Fruit fly (Drosophila melanogaster) whole organism, embryonic: Measurements from ENCODE around the gene GABPI.
A peak's percentile ranks its signal among the peaks of the same experiment; 100 is the strongest.

Experiments used
- Abd-B ChIP-seq: fragments of 200-800 bp; sonication (Bioruptor generic); optimal IDR thresholded peaks from 2 replicates; lab custom pipeline; 2018; ENCODE audit warnings: missing biosample characterization, mild to moderate bottlenecking, missing genetic modification characterization, moderate library complexity
- Ada2b ChIP-seq: fragments of 200-800 bp; sonication (Bioruptor generic); IDR thresholded peaks from 2 replicates; pipeline ENCODE4 v1.3.6; 2022; ENCODE audit warnings: missing biosample characterization, missing genetic modification characterization
- CG10543 ChIP-seq: fragments of 200-800 bp; sonication (Bioruptor generic); optimal IDR thresholded peaks from 3 replicates; lab custom pipeline; 2017; ENCODE audit warnings: missing biosample characterization, mild to moderate bottlenecking, missing genetic modification characterization, moderate library complexity
- CG11560 ChIP-seq: fragments of 200-800 bp; sonication (Bioruptor generic); IDR thresholded peaks from 3 replicates; pipeline ENCODE4 v1.3.6; 2022; ENCODE audit warnings: missing biosample characterization, missing genetic modification characterization
- CG12071 ChIP-seq: fragments of 200-800 bp; sonication (Bioruptor generic); optimal IDR thresholded peaks from 3 replicates; lab custom pipeline; 2018; ENCODE audit warnings: missing biosample characterization, mild to moderate bottlenecking, missing genetic modification characterization
- CG12391 ChIP-seq: fragments of 200-800 bp; sonication (Bioruptor generic); optimal IDR thresholded peaks from 3 replicates; lab custom pipeline; 2018; ENCODE audit warnings: missing biosample characterization, mild to moderate bottlenecking, missing genetic modification characterization, moderate library complexity
- CG14965 ChIP-seq: fragments of 200-800 bp; sonication (Bioruptor generic); optimal IDR thresholded peaks from 2 replicates; lab custom pipeline; 2016; ENCODE audit warnings: missing biosample characterization, missing genetic modification characterization, borderline replicate concordance
- CG15011 ChIP-seq: fragments of 200-800 bp; sonication (Bioruptor generic); optimal IDR thresholded peaks from 3 replicates; lab custom pipeline; 2018; ENCODE audit warnings: missing biosample characterization, mild to moderate bottlenecking, missing genetic modification characterization
- CG15479 ChIP-seq: fragments of 200-800 bp; sonication (Bioruptor generic); optimal IDR thresholded peaks from 3 replicates; lab custom pipeline; 2019; ENCODE audit warnings: missing biosample characterization, mild to moderate bottlenecking, missing genetic modification characterization, moderate library complexity
- CG18262 ChIP-seq: fragments of 200-800 bp; optimal IDR thresholded peaks from 3 replicates; lab custom pipeline; 2019; ENCODE audit warnings: missing biosample characterization, mild to moderate bottlenecking, missing genetic modification characterization, moderate library complexity
- CG18476 ChIP-seq: fragments of 200-800 bp; sonication (Bioruptor generic); optimal IDR thresholded peaks from 2 replicates; lab custom pipeline; 2016; ENCODE audit warnings: missing biosample characterization, mild to moderate bottlenecking, missing genetic modification characterization
- CG2116 ChIP-seq: fragments of 200-800 bp; sonication (Bioruptor generic); optimal IDR thresholded peaks from 3 replicates; lab custom pipeline; 2018; ENCODE audit warnings: missing biosample characterization, mild to moderate bottlenecking, missing genetic modification characterization
- CG3838 ChIP-seq: fragments of 200-800 bp; sonication (Bioruptor generic); optimal IDR thresholded peaks from 3 replicates; lab custom pipeline; 2016; ENCODE audit warnings: missing biosample characterization, missing genetic modification characterization
- CG4424 ChIP-seq: fragments of 200-800 bp; sonication (Bioruptor generic); optimal IDR thresholded peaks from 3 replicates; lab custom pipeline; 2016; ENCODE audit warnings: missing biosample characterization, missing genetic modification characterization
- CG4730 ChIP-seq: fragments of 200-800 bp; sonication (Bioruptor generic); IDR thresholded peaks from 2 replicates; pipeline ENCODE4 v1.3.6; 2022; ENCODE audit warnings: missing biosample characterization, missing genetic modification characterization
- CG7372 ChIP-seq: fragments of 200-800 bp; sonication (Bioruptor generic); IDR thresholded peaks from 2 replicates; pipeline ENCODE4 v1.3.6; 2022; ENCODE audit warnings: missing biosample characterization, missing genetic modification characterization
- CG8388 ChIP-seq: fragments of 200-800 bp; sonication (Bioruptor generic); optimal IDR thresholded peaks from 2 replicates; lab custom pipeline; 2019; ENCODE audit warnings: missing biosample characterization, mild to moderate bottlenecking, missing genetic modification characterization, moderate library complexity
- Dbx ChIP-seq: fragments of 200-800 bp; sonication (Bioruptor generic); IDR thresholded peaks from 3 replicates; pipeline ENCODE4 v1.3.6; 2022; ENCODE audit warnings: missing biosample characterization, missing genetic modification characterization
- Dip2 ChIP-seq: fragments of 200-800 bp; sonication (Bioruptor generic); IDR thresholded peaks from 2 replicates; pipeline ENCODE4 v1.3.6; 2022; ENCODE audit warnings: missing biosample characterization, missing genetic modification characterization
- Eip74EF ChIP-seq, 2 experiments: fragments of 200-800 bp in 1 of 2; fragments of >200 bp in 1 of 2; sonication (Bioruptor generic) in 1 of 2; optimal IDR thresholded peaks; 2 replicates each; lab custom pipeline; 2017 to 2019; ENCODE audit warnings: missing biosample characterization in 2 of 2, missing genetic modification characterization in 2 of 2, mild to moderate bottlenecking in 1 of 2, moderate library complexity in 1 of 2
- Fer2 ChIP-seq: fragments of 200-800 bp; sonication (Bioruptor generic); optimal IDR thresholded peaks from 2 replicates; lab custom pipeline; 2018; ENCODE audit warnings: missing biosample characterization, mild to moderate bottlenecking, missing genetic modification characterization, moderate library complexity
- Hr39 ChIP-seq: fragments of >200 bp; optimal IDR thresholded peaks from 2 replicates; lab custom pipeline; 2017
- MBD-R2 ChIP-seq: fragments of 200-800 bp; sonication (Bioruptor generic); IDR thresholded peaks from 2 replicates; pipeline ENCODE4 v1.3.6; 2022; ENCODE audit warnings: missing biosample characterization, missing genetic modification characterization
- Max ChIP-seq: fragments of 200-800 bp; sonication (Bioruptor generic); optimal IDR thresholded peaks from 2 replicates; lab custom pipeline; 2016; ENCODE audit warnings: missing biosample characterization, mild to moderate bottlenecking, missing genetic modification characterization
- Mes4 ChIP-seq: fragments of 200-800 bp; sonication (Bioruptor generic); optimal IDR thresholded peaks from 2 replicates; lab custom pipeline; 2016; ENCODE audit warnings: missing biosample characterization, missing genetic modification characterization
- Myb ChIP-seq: fragments of 200-800 bp; sonication (Bioruptor generic); optimal IDR thresholded peaks from 2 replicates; lab custom pipeline; 2016; ENCODE audit warnings: missing biosample characterization, missing genetic modification characterization
- Oli ChIP-seq: fragments of 200-800 bp; sonication (Bioruptor generic); optimal IDR thresholded peaks from 2 replicates; lab custom pipeline; 2018; ENCODE audit warnings: missing biosample characterization, mild to moderate bottlenecking, missing genetic modification characterization, moderate library complexity
- PHDP ChIP-seq: fragments of 200-800 bp; sonication (Bioruptor generic); optimal IDR thresholded peaks from 3 replicates; lab custom pipeline; 2018; ENCODE audit warnings: missing biosample characterization, mild to moderate bottlenecking, missing genetic modification characterization, moderate library complexity
- Sry-β ChIP-seq: fragments of 200-800 bp; sonication (Bioruptor generic); optimal IDR thresholded peaks from 2 replicates; lab custom pipeline; 2018; ENCODE audit warnings: missing biosample characterization, mild to moderate bottlenecking, missing genetic modification characterization, moderate library complexity
- Xrp1 ChIP-seq: fragments of 200-800 bp; sonication (Bioruptor generic); IDR thresholded peaks from 2 replicates; pipeline ENCODE4 v1.3.6; 2022; ENCODE audit warnings: missing biosample characterization, missing genetic modification characterization
- bowl ChIP-seq: fragments of 200-800 bp; sonication (Bioruptor generic); IDR thresholded peaks from 2 replicates; pipeline ENCODE4 v1.3.6; 2022; ENCODE audit warnings: missing biosample characterization, missing genetic modification characterization
- corto ChIP-seq: fragments of 200-800 bp; sonication (Bioruptor generic); optimal IDR thresholded peaks from 2 replicates; lab custom pipeline; 2016; ENCODE audit warnings: missing biosample characterization, mild to moderate bottlenecking, missing genetic modification characterization, moderate library complexity
- crol ChIP-seq: fragments of 200-800 bp; sonication (Bioruptor generic); IDR thresholded peaks from 2 replicates; pipeline ENCODE4 v1.3.6; 2022; ENCODE audit warnings: missing biosample characterization, missing genetic modification characterization
- crp ChIP-seq, 2 experiments: fragments of 200-800 bp; sonication (Bioruptor generic); optimal IDR thresholded peaks; 2 replicates in 1 of 2; 3 replicates in 1 of 2; lab custom pipeline; 2017; ENCODE audit warnings: missing biosample characterization in 2 of 2, missing genetic modification characterization in 2 of 2, mild to moderate bottlenecking in 1 of 2, moderate library complexity in 1 of 2
- ewg ChIP-seq: fragments of 200-800 bp; sonication (Bioruptor generic); optimal IDR thresholded peaks from 3 replicates; lab custom pipeline; 2017; ENCODE audit warnings: mild to moderate bottlenecking, missing biosample characterization, missing genetic modification reagents, missing genetic modification characterization
- eyg ChIP-seq: fragments of 200-800 bp; sonication (Bioruptor generic); optimal IDR thresholded peaks from 3 replicates; lab custom pipeline; 2016; ENCODE audit warnings: missing biosample characterization, missing genetic modification characterization
- fru ChIP-seq: fragments of >200 bp; optimal IDR thresholded peaks from 2 replicates; lab custom pipeline; 2017
- gro ChIP-seq: fragments of 200-800 bp; sonication (Bioruptor generic); optimal IDR thresholded peaks from 2 replicates; lab custom pipeline; 2016; ENCODE audit warnings: missing biosample characterization, missing genetic modification characterization
- hb ChIP-seq: fragments of 200-800 bp; sonication (Bioruptor generic); IDR thresholded peaks from 3 replicates; pipeline ENCODE4 v1.3.6; 2022; ENCODE audit warnings: missing biosample characterization, missing genetic modification characterization; ENCODE audit not compliant: partially characterized antibody
- jigr1 ChIP-seq: fragments of 200-800 bp; sonication (Bioruptor generic); IDR thresholded peaks from 3 replicates; pipeline ENCODE4 v1.3.6; 2022; ENCODE audit warnings: missing biosample characterization, missing genetic modification characterization
- lola ChIP-seq, 3 experiments: fragments of >200 bp in 2 of 3; fragments of 200-800 bp in 1 of 3; sonication (Bioruptor generic) in 1 of 3; optimal IDR thresholded peaks; 2 replicates each; lab custom pipeline; 2017 to 2019; ENCODE audit warnings: missing biosample characterization in 3 of 3, missing genetic modification characterization in 3 of 3, mild to moderate bottlenecking in 1 of 3, moderate library complexity in 1 of 3
- odd ChIP-seq: fragments of 200-800 bp; sonication (Bioruptor generic); optimal IDR thresholded peaks from 2 replicates; lab custom pipeline; 2017; ENCODE audit warnings: missing biosample characterization, mild to moderate bottlenecking, missing genetic modification characterization
- p53 ChIP-seq: fragments of 200-800 bp; sonication (Bioruptor generic); optimal IDR thresholded peaks from 2 replicates; lab custom pipeline; 2016; ENCODE audit warnings: missing biosample characterization, missing genetic modification characterization
- pzg ChIP-seq: fragments of 200-800 bp; sonication (Bioruptor generic); optimal IDR thresholded peaks from 3 replicates; lab custom pipeline; 2018; ENCODE audit warnings: missing biosample characterization, mild to moderate bottlenecking, missing genetic modification characterization, moderate library complexity
- ranshi ChIP-seq: fragments of 200-800 bp; sonication (Bioruptor generic); IDR thresholded peaks from 2 replicates; pipeline ENCODE4 v1.3.6; 2022; ENCODE audit warnings: missing biosample characterization, missing genetic modification characterization
- sens ChIP-seq: fragments of 200-800 bp; sonication (Bioruptor generic); peaks from one replicate; lab custom pipeline; 2016; ENCODE audit warnings: missing biosample characterization, missing genetic modification characterization
- sisA ChIP-seq: fragments of 200-800 bp; sonication (Bioruptor generic); IDR thresholded peaks from 2 replicates; pipeline ENCODE4 v1.3.6; 2022; ENCODE audit warnings: missing biosample characterization, missing genetic modification characterization
- sob ChIP-seq: fragments of 200-800 bp; sonication (Bioruptor generic); IDR thresholded peaks from 2 replicates; pipeline ENCODE4 v1.3.6; 2022; ENCODE audit warnings: missing biosample characterization, missing genetic modification characterization
- stc ChIP-seq: fragments of 200-800 bp; sonication (Bioruptor generic); IDR thresholded peaks from 2 replicates; pipeline ENCODE4 v1.3.6; 2022; ENCODE audit warnings: missing biosample characterization, missing genetic modification characterization
- trh ChIP-seq: fragments of 200-800 bp; sonication (Bioruptor generic); optimal IDR thresholded peaks from 2 replicates; lab custom pipeline; 2016; ENCODE audit warnings: missing biosample characterization, missing genetic modification characterization
- usp ChIP-seq: fragments of >200 bp; optimal IDR thresholded peaks from 2 replicates; lab custom pipeline; 2017; ENCODE audit warnings: missing biosample characterization, missing genetic modification characterization
- vnd ChIP-seq: fragments of 200-800 bp; sonication (Bioruptor generic); IDR thresholded peaks from 3 replicates; pipeline ENCODE4 v1.3.6; 2022; ENCODE audit warnings: missing biosample characterization, missing genetic modification characterization; ENCODE audit not compliant: partially characterized antibody

The GABPI gene

DNA sequence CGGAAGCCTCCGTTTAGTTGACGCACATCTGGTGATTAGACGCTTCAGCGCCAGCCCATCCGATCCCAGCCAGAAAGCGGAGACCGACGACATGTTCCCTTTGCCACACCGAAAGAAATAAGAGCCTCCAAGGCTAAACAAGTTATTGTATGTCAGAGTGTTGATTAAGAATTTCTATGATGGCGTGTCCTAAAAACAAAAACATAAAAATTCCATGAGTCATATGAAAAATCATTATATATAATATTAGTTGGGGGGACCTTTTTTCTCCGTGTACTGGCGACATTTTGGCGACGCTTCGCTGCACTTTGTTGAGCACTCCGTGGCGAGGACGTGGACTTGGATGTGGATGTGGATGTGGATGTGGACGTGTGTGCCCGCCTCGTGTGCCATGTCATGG lies 17.6 kb upstream of the GABPI start (continued):
- TF ChIP-seq CG3838 (GFP tag; lab: Kevin White, UChicago) (no peak), CG14965 (GFP tag; lab: Kevin White, UChicago) (no peak), CG18476 (GFP tag; lab: Kevin White, UChicago) (no peak), CG2116 (GFP tag; lab: Kevin White, UChicago) (no peak), eyg (GFP tag; lab: Kevin White, UChicago) (no peak), corto (GFP tag; lab: Kevin White, UChicago) (no peak), CG7372 (GFP tag; lab: Robert Waterston, UW) (no peak), pzg (no peak), ewg (no peak), odd (no peak), usp (no peak), ranshi (GFP tag; lab: Robert Waterston, UW) (peak; percentile 35; the same call in 1 of the 2 replicates), Myb (GFP tag; lab: Kevin White, UChicago) (no peak), CG15479 (GFP tag; lab: Kevin White, UChicago) (no peak), CG4424 (GFP tag; lab: Kevin White, UChicago) (peak; percentile 27), Xrp1 (peak; percentile 58; the same call in 1 of the 2 replicates), Dbx (GFP tag; lab: Robert Waterston, UW) (no peak), Eip74EF (GFP tag; optimal IDR thresholded peaks at IDR 0.05; lab: Kevin White, UChicago) (no peak), CG4730 (no peak), Abd-B (GFP tag; lab: Kevin White, UChicago) (no peak), Sry-β (GFP tag; lab: Kevin White, UChicago) (no peak), Ada2b (0 out of 2 replicates have a peak, but pooled peaks have one; percentile 9), bowl (GFP tag; lab: Robert Waterston, UW) (no peak), CG11560 (tag; lab: Robert Waterston, UW) (no peak), CG15011 (no peak), Max (GFP tag; lab: Kevin White, UChicago) (no peak), sisA (peak; percentile 64), Hr39 (lab: Kevin White, UChicago) (no peak), jigr1 (GFP tag; lab: Robert Waterston, UW) (no peak), lola (GFP tag; optimal IDR thresholded peaks at IDR 0.05; lab: Kevin White, UChicago) (peak in 1 of 3 experiments; percentile 42), Dip2 (GFP tag; lab: Robert Waterston, UW) (no peak), CG12071 (GFP tag; lab: Kevin White, UChicago) (no peak), CG8388 (GFP tag; lab: Kevin White, UChicago) (peak; percentile 29), CG18262 (tag; lab: Kevin White, UChicago) (peak; percentile 42), CG12391 (tag; lab: Kevin White, UChicago) (peak; percentile 18), sob (GFP tag; lab: Robert Waterston, UW) (peak; percentile 35; the same call in 1 of the 2 replicates), trh (no peak), hb (GFP tag; lab: Robert Waterston, UW) (no peak), Fer2 (tag; lab: Kevin White, UChicago) (no peak), p53 (GFP tag; lab: Kevin White, UChicago) (no peak), vnd (no peak), stc (peak; percentile 33; the same call in 1 of the 2 replicates), CG10543 (no peak), Oli (tag; lab: Kevin White, UChicago) (peak; percentile 43), PHDP (tag; lab: Kevin White, UChicago) (peak; percentile 26), gro (GFP tag; lab: Kevin White, UChicago) (no peak), sens (peak; percentile 78), MBD-R2 (GFP tag; lab: Robert Waterston, UW) (no peak), fru (no peak), crol (GFP tag; lab: Robert Waterston, UW) (no peak), crp (GFP tag; optimal IDR thresholded peaks at IDR 0.05; lab: Kevin White, UChicago) (no peak), Mes4 (GFP tag; lab: Kevin White, UChicago) (no peak)
